Worm (Caenorhabditis elegans): Measurements from ENCODE around the gene acly-1.
"Not testable (repeated sequence)": the region's sequence is repeated elsewhere in the genome, so short reads cannot be mapped to it uniquely, and the experiment has no call there.

The acly-1 gene

ce11 chrX:1479190-1479589, at the start of gene acly-1:
Gene acly-1, plus strand, starts transcription at chrX:1479542.
- TF ChIP-seq snpc-1.2 (GFP tag; IDR thresholded peaks at IDR 0.05) (no peak), rbr-2 (tag; optimal IDR thresholded peaks at IDR 0.05) (peak; percentile 33), aha-1 (tag) (peak; percentile 83), ztf-7 (tag; optimal IDR thresholded peaks at IDR 0.05) (no peak), madf-5 (GFP tag; IDR thresholded peaks at IDR 0.05) (no peak), mdl-1 (tag; optimal IDR thresholded peaks at IDR 0.05) (peak in 1 of 2 experiments; percentile 55), daf-16 (GFP tag; optimal IDR thresholded peaks at IDR 0.05) (no peak), daf-16 (tag; optimal IDR thresholded peaks at IDR 0.05) (peak; percentile 67), nhr-77 (tag; optimal IDR thresholded peaks at IDR 0.05) (no peak), daf-8 (GFP tag; IDR thresholded peaks at IDR 0.05) (no peak), unc-62 (GFP tag; optimal IDR thresholded peaks at IDR 0.05 in 1 of 2) (peak in 1 of 2 experiments; percentile 58), unc-62 (tag; optimal IDR thresholded peaks at IDR 0.05) (no peak), tag-97 (GFP tag; IDR thresholded peaks at IDR 0.05) (no peak), nhr-102 (tag; optimal IDR thresholded peaks at IDR 0.05) (no peak)

- TF ChIP-seq pha-4 (GFP tag; IDR thresholded peaks at IDR 0.05); pha-4 (tag; optimal IDR thresholded peaks at IDR 0.05); egl-43 (GFP tag; IDR thresholded peaks at IDR 0.05); dmd-6 (GFP tag; IDR thresholded peaks at IDR 0.05): not testable (repeated sequence)
Measured at ce11 chrX:1430707-1431106, 48.6 kb upstream of the acly-1 start, which contains the start of gene F19G12.1. Gene F19G12.1, plus strand, starts transcription at chrX:1431007.

- TF ChIP-seq nhr-41 (GFP tag; IDR thresholded peaks at IDR 0.05) = no peak
- no peak for TF ChIP-seq hif-1 (tag; optimal IDR thresholded peaks at IDR 0.05)
- peak; percentile 32; the same call in 1 of the 2 replicates for TF ChIP-seq hmg-1.1 (GFP tag; IDR thresholded peaks at IDR 0.05)
- TF ChIP-seq ztf-7 (tag; optimal IDR thresholded peaks at IDR 0.05) = no peak
- peak in 1 of 2 experiments; percentile 56 for TF ChIP-seq unc-62 (GFP tag; optimal IDR thresholded peaks at IDR 0.05 in 1 of 2)
- no peak for TF ChIP-seq unc-62 (tag; optimal IDR thresholded peaks at IDR 0.05)
- TF ChIP-seq egl-27 (tag; optimal IDR thresholded peaks at IDR 0.05) = no peak
- TF ChIP-seq F37D6.2 (tag; optimal IDR thresholded peaks at IDR 0.05) = peak; percentile 32
- peak; percentile 46 for TF ChIP-seq mes-2 (tag; optimal IDR thresholded peaks at IDR 0.05; ENCODE audit: poor library complexity, severe bottlenecking)
- no peak for TF ChIP-seq ctbp-1 (GFP tag; IDR thresholded peaks at IDR 0.05)
- no peak for TF ChIP-seq dve-1 (tag; optimal IDR thresholded peaks at IDR 0.05; ENCODE audit: insufficient read depth)
- TF ChIP-seq mdt-29 (GFP tag; IDR thresholded peaks at IDR 0.05) = no peak
- TF ChIP-seq ceh-44 (GFP tag; IDR thresholded peaks at IDR 0.05) = no peak
- TF ChIP-seq ztf-11 (tag; optimal IDR thresholded peaks at IDR 0.05) = no peak
- no peak for TF ChIP-seq F44E2.7 (GFP tag; IDR thresholded peaks at IDR 0.05)
- TF ChIP-seq dpl-1 (GFP tag; optimal IDR thresholded peaks at IDR 0.05) = no peak
- TF ChIP-seq Y5F2A.4 (GFP tag; optimal IDR thresholded peaks at IDR 0.05) = no peak
- TF ChIP-seq Y48G9A.11 (GFP tag; IDR thresholded peaks at IDR 0.05) = no peak
- TF ChIP-seq nhr-111 (GFP tag; optimal IDR thresholded peaks at IDR 0.05) = no peak
- no peak for TF ChIP-seq nhr-77 (tag; optimal IDR thresholded peaks at IDR 0.05)
- no peak for TF ChIP-seq ces-1 (GFP tag; optimal IDR thresholded peaks at IDR 0.05)
- no peak for TF ChIP-seq saeg-2 (GFP tag; IDR thresholded peaks at IDR 0.05)
- TF ChIP-seq arid-1 (GFP tag; conservative IDR thresholded peaks at IDR 0.05) = no peak
- TF ChIP-seq dmd-9 (GFP tag; IDR thresholded peaks at IDR 0.05) = no peak
- no peak for TF ChIP-seq rbr-2 (tag; optimal IDR thresholded peaks at IDR 0.05)
- no peak for TF ChIP-seq madf-5 (GFP tag; IDR thresholded peaks at IDR 0.05)
- TF ChIP-seq zip-2 (tag; optimal IDR thresholded peaks at IDR 0.05) = no peak
- no peak for TF ChIP-seq F26F4.8 (GFP tag; conservative IDR thresholded peaks at IDR 0.05)
- no peak for TF ChIP-seq spr-1 (tag; optimal IDR thresholded peaks at IDR 0.05)
- TF ChIP-seq nhr-10 (tag; optimal IDR thresholded peaks at IDR 0.05) = no peak
- TF ChIP-seq lsy-2 (tag; optimal IDR thresholded peaks at IDR 0.05) = peak in 1 of 2 experiments; percentile 14
- 0 out of 2 replicates have a peak, but pooled peaks have one; percentile 54 for TF ChIP-seq egl-43 (GFP tag; IDR thresholded peaks at IDR 0.05)
- TF ChIP-seq tra-1 (GFP tag; IDR thresholded peaks at IDR 0.05) = no peak
- TF ChIP-seq mep-1 (tag; optimal IDR thresholded peaks at IDR 0.05) = peak; percentile 3
- no peak for TF ChIP-seq nhr-48 (tag; optimal IDR thresholded peaks at IDR 0.05)
- TF ChIP-seq fkh-10 (GFP tag; optimal IDR thresholded peaks at IDR 0.05) = peak; percentile 40
- TF ChIP-seq lin-15B (tag; optimal IDR thresholded peaks at IDR 0.05) = no peak
Measured at ce11 chrX:1437097-1437496, 42.2 kb upstream of the acly-1 start.

Data from whole organism, L4 larva.